Worm (Caenorhabditis elegans) whole organism, mixed stage, embryonic: ENCODE measurements around the gene gst-29.

Experiments used
- M03D4.4 ChIP-seq: sonication (generic microtip); optimal IDR thresholded peaks from 2 replicates; lab custom pipeline; 2017; ENCODE audit warnings: mild to moderate bottlenecking, missing genetic modification characterization, missing compliant biosample characterization
- bed-3 ChIP-seq: fragments of 200-800 bp; sonication (Bioruptor generic); optimal IDR thresholded peaks from 3 replicates; lab custom pipeline; 2018; ENCODE audit warnings: mild to moderate bottlenecking, missing genetic modification characterization, moderate library complexity, missing compliant biosample characterization
- blmp-1 ChIP-seq: fragments of 150-350 bp; optimal IDR thresholded peaks from 2 replicates; lab custom pipeline; 2014; ENCODE audit warnings: missing biosample characterization, missing genetic modification characterization
- ceh-39 ChIP-seq: fragments of 150-350 bp; optimal IDR thresholded peaks from 2 replicates; lab custom pipeline; 2014; ENCODE audit warnings: missing biosample characterization, missing genetic modification characterization
- ceh-83 ChIP-seq: fragments of 200-800 bp; sonication (Bioruptor generic); optimal IDR thresholded peaks from 2 replicates; lab custom pipeline; 2018; ENCODE audit warnings: mild to moderate bottlenecking, missing genetic modification characterization, missing compliant biosample characterization
- cnd-1 ChIP-seq: fragments of 200-800 bp; sonication (Bioruptor generic); optimal IDR thresholded peaks from 2 replicates; lab custom pipeline; 2018; ENCODE audit warnings: mild to moderate bottlenecking, missing genetic modification characterization, missing compliant biosample characterization
- drap-1 ChIP-seq: fragments of 200-800 bp; sonication (Bioruptor generic); optimal IDR thresholded peaks from 3 replicates; lab custom pipeline; 2018; ENCODE audit warnings: mild to moderate bottlenecking, missing genetic modification characterization, missing compliant biosample characterization
- elt-1 ChIP-seq: sonication (generic microtip); optimal IDR thresholded peaks from 2 replicates; lab custom pipeline; 2017; ENCODE audit warnings: missing genetic modification characterization, mild to moderate bottlenecking, missing compliant biosample characterization, antibody characterized with exemption, moderate library complexity, borderline replicate concordance; ENCODE audit not compliant: insufficient read depth
- elt-3 ChIP-seq: fragments of 150-350 bp; optimal IDR thresholded peaks from 2 replicates; lab custom pipeline; 2014; ENCODE audit warnings: missing biosample characterization, missing genetic modification characterization
- flh-1 ChIP-seq: fragments of 200-800 bp; sonication (Bioruptor generic); optimal IDR thresholded peaks from 2 replicates; lab custom pipeline; 2018; ENCODE audit warnings: mild to moderate bottlenecking, missing genetic modification characterization, moderate library complexity, missing compliant biosample characterization
- ham-2 ChIP-seq: fragments of 200-800 bp; sonication (Bioruptor generic); optimal IDR thresholded peaks from 2 replicates; lab custom pipeline; 2018; ENCODE audit warnings: mild to moderate bottlenecking, missing genetic modification characterization, missing compliant biosample characterization
- hlh-1 ChIP-seq: fragments of 150-350 bp; optimal IDR thresholded peaks from 2 replicates; lab custom pipeline; 2014; ENCODE audit warnings: missing biosample characterization, missing genetic modification reagents, missing genetic modification characterization
- lin-13 ChIP-seq: fragments of 150-350 bp; optimal IDR thresholded peaks from 2 replicates; lab custom pipeline; 2014; ENCODE audit warnings: missing biosample characterization, missing genetic modification characterization
- lsy-2 ChIP-seq: fragments of 150-350 bp; optimal IDR thresholded peaks from 2 replicates; lab custom pipeline; 2014; ENCODE audit warnings: missing biosample characterization, missing genetic modification characterization
- mab-5 ChIP-seq: fragments of 150-350 bp; optimal IDR thresholded peaks from 2 replicates; lab custom pipeline; 2014; ENCODE audit warnings: missing biosample characterization, missing genetic modification characterization
- mep-1 ChIP-seq: fragments of 150-350 bp; optimal IDR thresholded peaks from 2 replicates; lab custom pipeline; 2017; ENCODE audit warnings: missing biosample characterization, missing genetic modification reagents, missing genetic modification characterization, inconsistent platforms
- nhr-12 ChIP-seq: fragments of 150-350 bp; optimal IDR thresholded peaks from 2 replicates; lab custom pipeline; 2014; ENCODE audit warnings: missing biosample characterization, missing genetic modification characterization
- nhr-237 ChIP-seq: fragments of 150-350 bp; optimal IDR thresholded peaks from 2 replicates; lab custom pipeline; 2014; ENCODE audit warnings: missing biosample characterization, missing genetic modification characterization
- nhr-76 ChIP-seq: sonication (generic microtip); optimal IDR thresholded peaks from 2 replicates; lab custom pipeline; 2017; ENCODE audit warnings: missing biosample characterization, missing genetic modification characterization
- sem-2 ChIP-seq: fragments of 200-800 bp; sonication (Bioruptor generic); optimal IDR thresholded peaks from 2 replicates; lab custom pipeline; 2018; ENCODE audit warnings: mild to moderate bottlenecking, missing genetic modification characterization, missing compliant biosample characterization
- snpc-4 ChIP-seq: fragments of 150-350 bp; optimal IDR thresholded peaks from 2 replicates; lab custom pipeline; 2014; ENCODE audit warnings: missing biosample characterization, missing genetic modification characterization
- sptf-1 ChIP-seq: sonication (generic microtip); optimal IDR thresholded peaks from 2 replicates; lab custom pipeline; 2017; ENCODE audit warnings: mild to moderate bottlenecking, missing genetic modification characterization, moderate library complexity, missing compliant biosample characterization
- tbx-8 ChIP-seq: fragments of 200-800 bp; sonication (Bioruptor generic); optimal IDR thresholded peaks from 2 replicates; lab custom pipeline; 2018; ENCODE audit warnings: mild to moderate bottlenecking, missing genetic modification characterization, moderate library complexity, missing compliant biosample characterization
- unc-120 ChIP-seq: sonication (generic microtip); optimal IDR thresholded peaks from 2 replicates; lab custom pipeline; 2017; ENCODE audit warnings: missing genetic modification characterization, missing compliant biosample characterization; ENCODE audit not compliant: poor library complexity, severe bottlenecking
- unc-39 ChIP-seq: fragments of 150-350 bp; optimal IDR thresholded peaks from 2 replicates; lab custom pipeline; 2014; ENCODE audit warnings: missing biosample characterization, missing genetic modification characterization
- unc-62 ChIP-seq: fragments of 150-350 bp; optimal IDR thresholded peaks from 2 replicates; lab custom pipeline; 2014; ENCODE audit warnings: missing biosample characterization, missing genetic modification reagents, missing genetic modification characterization
- zip-8 ChIP-seq: fragments of 150-350 bp; optimal IDR thresholded peaks from 2 replicates; lab custom pipeline; 2014; ENCODE audit warnings: missing biosample characterization, missing genetic modification characterization
- ztf-11 ChIP-seq: fragments of 150-350 bp; optimal IDR thresholded peaks from 2 replicates; lab custom pipeline; 2014; ENCODE audit warnings: missing biosample characterization, missing genetic modification characterization

gst-29 gene

DNA sequence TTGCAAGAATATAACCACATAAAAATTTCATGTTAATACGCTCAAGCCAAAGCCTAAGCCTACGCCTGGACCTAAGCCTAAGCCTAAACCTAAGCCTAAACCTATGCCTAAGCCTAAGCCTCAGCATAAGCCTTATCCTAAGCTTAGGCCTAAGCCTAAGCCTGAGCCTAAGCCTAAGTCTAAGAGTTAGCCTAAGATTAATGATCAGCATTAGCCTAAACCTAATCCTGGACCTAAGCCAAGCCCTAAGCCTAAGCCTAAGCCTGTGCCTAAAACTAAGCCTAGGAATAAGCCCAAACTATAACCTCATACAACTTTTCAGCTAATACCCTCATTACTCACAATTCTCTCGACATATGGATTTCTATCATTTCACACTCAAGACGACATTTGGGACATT is 11.3 kb downstream of the gst-29 start:
- TF ChIP-seq sptf-1 (tag; lab: Kevin White, UChicago) (no peak), unc-62 (GFP tag; lab: Kevin White, UChicago) (no peak), M03D4.4 (tag; lab: Kevin White, UChicago) (no peak), mep-1 (tag; lab: Kevin White, UChicago) (no peak), ceh-39 (tag; lab: Kevin White, UChicago) (no peak), flh-1 (GFP tag; lab: Kevin White, UChicago) (no peak), elt-3 (tag; lab: Kevin White, UChicago) (no peak), bed-3 (GFP tag; lab: Kevin White, UChicago) (no peak), blmp-1 (tag; lab: Kevin White, UChicago) (no peak), zip-8 (no peak), tbx-8 (GFP tag; lab: Kevin White, UChicago) (no peak), ztf-11 (tag; lab: Kevin White, UChicago) (no peak)

DNA sequence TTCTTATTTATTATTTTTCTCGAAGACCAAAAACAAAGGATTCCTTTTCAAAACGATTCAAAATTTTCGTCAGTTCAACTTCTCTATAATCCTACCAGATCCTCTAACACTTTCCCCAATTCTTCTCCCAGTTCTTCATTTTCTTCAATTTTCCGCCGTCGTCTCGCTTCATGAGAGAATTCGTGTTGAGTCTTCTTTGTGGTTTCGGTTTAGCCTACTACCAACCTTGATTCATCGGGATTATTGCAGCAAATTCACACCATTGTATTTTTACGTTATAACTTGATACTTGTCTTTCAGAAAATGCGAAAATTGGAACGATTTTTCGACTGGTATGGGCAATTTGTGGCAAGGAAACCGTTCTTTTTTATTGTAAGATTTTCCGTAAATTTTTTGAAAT is 11.8 kb downstream of the gst-29 start, which contains the start of gene ptr-20:
Gene ptr-20, plus strand, starts transcription at position 301 of the 400 bp plus-strand sequence.
- TF ChIP-seq hlh-1 (tag; lab: Kevin White, UChicago), result no peak
- TF ChIP-seq elt-1 (tag; lab: Kevin White, UChicago), result no peak
- TF ChIP-seq drap-1 (GFP tag; lab: Kevin White, UChicago), result no peak
- TF ChIP-seq lsy-2 (tag; lab: Kevin White, UChicago), result no peak
- no peak for TF ChIP-seq lin-13 (tag; lab: Kevin White, UChicago)
- no peak for TF ChIP-seq unc-39 (tag; lab: Kevin White, UChicago)
- TF ChIP-seq sem-2 (GFP tag; lab: Kevin White, UChicago), result no peak
- no peak for TF ChIP-seq mab-5 (tag; lab: Kevin White, UChicago)
- no peak for TF ChIP-seq ztf-11 (tag; lab: Kevin White, UChicago)
- no peak for TF ChIP-seq elt-3 (tag; lab: Kevin White, UChicago)
- TF ChIP-seq M03D4.4 (tag; lab: Kevin White, UChicago), result no peak
- TF ChIP-seq cnd-1, result no peak
- TF ChIP-seq, all 35 proteins: peak for 0

DNA sequence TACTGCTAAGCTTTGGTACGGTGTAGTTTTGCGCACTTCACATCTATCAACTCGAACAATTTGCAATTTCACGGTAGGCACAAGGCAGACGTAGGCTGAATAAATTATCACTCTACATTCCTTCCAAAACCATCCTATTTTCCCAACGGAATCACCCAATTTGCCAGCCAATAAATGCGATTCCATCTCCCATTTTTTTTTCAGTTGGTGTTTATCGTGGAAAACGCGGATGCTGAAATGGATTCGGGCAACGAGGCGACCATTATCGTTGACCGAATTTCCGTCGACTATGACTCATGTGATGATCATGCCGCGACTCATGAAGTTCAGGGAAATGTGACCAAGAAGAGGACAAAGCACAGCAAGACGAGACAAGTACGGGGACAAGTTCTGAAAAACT is 21.2 kb downstream of the gst-29 start:
- no peak for TF ChIP-seq mab-5 (tag; lab: Kevin White, UChicago)
- no peak for TF ChIP-seq ceh-83 (GFP tag; lab: Kevin White, UChicago)
- TF ChIP-seq mep-1 (tag; lab: Kevin White, UChicago), result no peak

DNA sequence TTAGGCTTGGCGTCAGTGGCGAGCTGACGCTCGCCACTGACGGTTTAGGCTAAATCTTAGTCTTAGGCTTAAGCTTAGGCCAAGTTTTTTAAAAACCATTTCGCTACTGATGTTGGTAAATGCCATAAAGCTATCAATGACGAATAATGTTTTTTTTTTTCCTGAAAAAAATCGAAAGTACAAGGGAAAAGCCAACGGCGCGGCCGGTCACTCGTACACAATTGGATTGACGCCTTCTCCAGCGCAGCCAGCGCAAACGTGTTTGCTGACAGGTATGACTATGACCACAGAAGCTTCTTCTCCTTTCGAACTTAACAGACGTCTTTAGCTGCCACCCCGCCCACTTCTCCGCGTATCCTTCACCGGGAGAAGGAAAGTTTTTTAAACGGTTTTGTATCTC is 24.1 kb downstream of the gst-29 start, which contains the start of gene Y53F4B.27:
Gene Y53F4B.27, plus strand, starts transcription at position 301 of the 400 bp plus-strand sequence.
- TF ChIP-seq unc-120 (tag; lab: Kevin White, UChicago) (no peak), ztf-11 (tag; lab: Kevin White, UChicago) (no peak), nhr-76 (tag; lab: Kevin White, UChicago) (no peak), mab-5 (tag; lab: Kevin White, UChicago) (no peak), ceh-39 (tag; lab: Kevin White, UChicago) (no peak), nhr-237 (tag; lab: Kevin White, UChicago) (no peak), flh-1 (GFP tag; lab: Kevin White, UChicago) (no peak), blmp-1 (tag; lab: Kevin White, UChicago) (no peak), zip-8 (no peak), lin-13 (tag; lab: Kevin White, UChicago) (no peak), cnd-1 (no peak), elt-1 (tag; lab: Kevin White, UChicago) (no peak), unc-39 (tag; lab: Kevin White, UChicago) (no peak), M03D4.4 (tag; lab: Kevin White, UChicago) (no peak), nhr-12 (tag; lab: Kevin White, UChicago) (no peak), sem-2 (GFP tag; lab: Kevin White, UChicago) (no peak), hlh-1 (tag; lab: Kevin White, UChicago) (no peak)

DNA sequence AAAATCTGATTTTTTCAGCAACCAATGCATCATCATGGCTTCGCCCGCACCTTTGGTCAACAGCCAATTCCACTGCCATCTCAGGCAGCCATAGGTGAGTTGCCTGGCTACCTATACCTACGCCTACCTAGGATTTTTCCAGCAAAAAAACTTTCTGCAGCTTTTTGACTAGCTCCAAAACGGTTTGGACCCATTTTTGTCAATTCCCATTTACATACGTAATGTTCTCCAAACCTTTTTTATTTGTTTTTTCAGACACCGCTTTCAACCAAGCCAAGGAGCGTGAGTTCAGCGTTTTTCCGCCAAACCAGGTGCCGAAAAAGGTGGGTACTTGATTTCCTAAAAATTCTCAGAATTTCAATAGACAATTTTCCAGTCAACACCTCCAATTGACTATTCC is 25.9 kb downstream of the gst-29 start:
- TF ChIP-seq snpc-4 (tag; lab: Kevin White, UChicago), result no peak
- TF ChIP-seq ham-2 (GFP tag; lab: Kevin White, UChicago), result no peak
- no peak for TF ChIP-seq unc-120 (tag; lab: Kevin White, UChicago)
- TF ChIP-seq ceh-83 (GFP tag; lab: Kevin White, UChicago), result no peak
- TF ChIP-seq unc-62 (GFP tag; lab: Kevin White, UChicago), result no peak
- no peak for TF ChIP-seq sem-2 (GFP tag; lab: Kevin White, UChicago)
- TF ChIP-seq flh-1 (GFP tag; lab: Kevin White, UChicago), result no peak
- TF ChIP-seq tbx-8 (GFP tag; lab: Kevin White, UChicago), result no peak
- no peak for TF ChIP-seq nhr-237 (tag; lab: Kevin White, UChicago)
- no peak for TF ChIP-seq sptf-1 (tag; lab: Kevin White, UChicago)
- TF ChIP-seq ceh-39 (tag; lab: Kevin White, UChicago), result no peak
- TF ChIP-seq lin-13 (tag; lab: Kevin White, UChicago), result no peak
- TF ChIP-seq ztf-11 (tag; lab: Kevin White, UChicago), result no peak
